Fruit fly (Drosophila melanogaster): Measurements from ENCODE around the gene tal-AA.

dm6 chr3R:13815566-13816374, 2.9 kb downstream of the tal-AA start:
- TF ChIP-seq CrebB (tag; optimal IDR thresholded peaks at IDR 0.05) (no peak), tgo (GFP tag; IDR thresholded peaks at IDR 0.05) (no peak), Hand (GFP tag; optimal IDR thresholded peaks at IDR 0.05) (no peak), CG8478 (optimal IDR thresholded peaks at IDR 0.05) (no peak), aop (GFP tag; IDR thresholded peaks at IDR 0.05) (no peak), pb (GFP tag; optimal IDR thresholded peaks at IDR 0.05) (no peak), sens-2 (GFP tag; IDR thresholded peaks at IDR 0.05) (no peak), inv (GFP tag; IDR thresholded peaks at IDR 0.05; ENCODE audit: partially characterized antibody) (no peak), Hr3 (GFP tag; optimal IDR thresholded peaks at IDR 0.05) (no peak), Abd-B (GFP tag; optimal IDR thresholded peaks at IDR 0.05) (no peak), CG10267 (tag; optimal IDR thresholded peaks at IDR 0.05) (no peak), eve (GFP tag; optimal IDR thresholded peaks at IDR 0.05) (peak in 1 of 2 experiments; percentile 51), CG10565 (GFP tag; optimal IDR thresholded peaks at IDR 0.05) (no peak), Adf1 (GFP tag; IDR thresholded peaks at IDR 0.05) (no peak)
